Fruit fly (Drosophila melanogaster) whole organism, embryonic: ENCODE results near the gene CG4009.
A peak's percentile ranks its signal among the peaks of the same experiment; 100 is the strongest.

Experiments
- CG10209 ChIP-seq: fragments of 200-800 bp; sonication (Bioruptor generic); optimal IDR thresholded peaks from 3 replicates; lab custom pipeline; 2017; ENCODE audit warnings: missing biosample characterization, mild to moderate bottlenecking, missing genetic modification characterization, missing genetic modification reagents
- CG11085 ChIP-seq: fragments of 200-800 bp; sonication (Bioruptor generic); IDR thresholded peaks from 2 replicates; pipeline ENCODE4 v1.3.6; 2022; ENCODE audit warnings: missing biosample characterization, missing genetic modification characterization
- CG11398 ChIP-seq: fragments of 200-800 bp; sonication (Bioruptor generic); optimal IDR thresholded peaks from 2 replicates; lab custom pipeline; 2016; ENCODE audit warnings: missing biosample characterization, missing genetic modification characterization
- CG12155 ChIP-seq: fragments of 200-800 bp; sonication (Bioruptor generic); optimal IDR thresholded peaks from 3 replicates; lab custom pipeline; 2016; ENCODE audit warnings: missing biosample characterization, missing genetic modification characterization
- CG12299 ChIP-seq: fragments of 200-800 bp; sonication (Bioruptor generic); optimal IDR thresholded peaks from 2 replicates; lab custom pipeline; 2018; ENCODE audit warnings: missing biosample characterization, mild to moderate bottlenecking, missing genetic modification characterization
- CG12659 ChIP-seq: fragments of 200-800 bp; sonication (Bioruptor generic); optimal IDR thresholded peaks from 3 replicates; lab custom pipeline; 2017; ENCODE audit warnings: mild to moderate bottlenecking, missing biosample characterization, missing genetic modification reagents, missing genetic modification characterization
- CG12744 ChIP-seq: fragments of 200-800 bp; sonication (Bioruptor generic); optimal IDR thresholded peaks from 2 replicates; lab custom pipeline; 2016; ENCODE audit warnings: missing biosample characterization, missing genetic modification characterization
- CG14860 ChIP-seq: fragments of 200-800 bp; sonication (Bioruptor generic); IDR thresholded peaks from 3 replicates; pipeline ENCODE4 v1.3.6; 2022; ENCODE audit warnings: missing biosample characterization, missing genetic modification characterization; ENCODE audit not compliant: partially characterized antibody
- CG30431 ChIP-seq: fragments of 200-800 bp; sonication (Bioruptor generic); optimal IDR thresholded peaks from 2 replicates; lab custom pipeline; 2017; ENCODE audit warnings: missing biosample characterization, missing genetic modification characterization
- CG3407 ChIP-seq: fragments of 200-800 bp; sonication (Bioruptor generic); optimal IDR thresholded peaks from 2 replicates; lab custom pipeline; 2018; ENCODE audit warnings: missing biosample characterization, mild to moderate bottlenecking, missing genetic modification characterization
- CG34224 ChIP-seq: fragments of 200-800 bp; sonication (Bioruptor generic); IDR thresholded peaks from 3 replicates; pipeline ENCODE4 v1.3.6; 2022; ENCODE audit warnings: missing biosample characterization, missing genetic modification characterization; ENCODE audit not compliant: partially characterized antibody
- CG4360 ChIP-seq: fragments of 200-800 bp; sonication (Bioruptor generic); IDR thresholded peaks from 2 replicates; pipeline ENCODE4 v1.3.6; 2022; ENCODE audit warnings: missing biosample characterization, missing genetic modification characterization
- CG4404 ChIP-seq: fragments of 200-800 bp; sonication (Bioruptor generic); IDR thresholded peaks from 2 replicates; pipeline ENCODE4 v1.3.6; 2022; ENCODE audit warnings: missing biosample characterization, missing genetic modification characterization
- CG5245 ChIP-seq: fragments of 200-800 bp; sonication (Bioruptor generic); optimal IDR thresholded peaks from 3 replicates; lab custom pipeline; 2016; ENCODE audit warnings: missing biosample characterization, missing genetic modification characterization
- CG6683 ChIP-seq: fragments of 200-800 bp; sonication (Bioruptor generic); optimal IDR thresholded peaks from 2 replicates; lab custom pipeline; 2017; ENCODE audit warnings: missing biosample characterization, mild to moderate bottlenecking, missing genetic modification characterization, missing genetic modification reagents
- CG6689 ChIP-seq: fragments of 200-800 bp; sonication (Bioruptor generic); IDR thresholded peaks from 2 replicates; pipeline ENCODE4 v1.3.6; 2022; ENCODE audit warnings: missing biosample characterization, missing genetic modification characterization
- CG6813 ChIP-seq: fragments of 200-800 bp; sonication (Bioruptor generic); optimal IDR thresholded peaks from 2 replicates; lab custom pipeline; 2017; ENCODE audit warnings: missing biosample characterization, missing genetic modification characterization, mild to moderate bottlenecking, moderate library complexity, missing genetic modification reagents
- CG9727 ChIP-seq: fragments of 200-800 bp; sonication (Bioruptor generic); optimal IDR thresholded peaks from 3 replicates; lab custom pipeline; 2017; ENCODE audit warnings: missing biosample characterization, mild to moderate bottlenecking, missing genetic modification characterization
- CTCF ChIP-seq: fragments of 200-800 bp; sonication (Bioruptor generic); optimal IDR thresholded peaks from 2 replicates; lab custom pipeline; 2017; ENCODE audit warnings: missing biosample characterization, mild to moderate bottlenecking, missing genetic modification characterization, moderate library complexity
- CoRest ChIP-seq: fragments of 200-800 bp; sonication (Bioruptor generic); optimal IDR thresholded peaks from 3 replicates; lab custom pipeline; 2018; ENCODE audit warnings: missing biosample characterization, mild to moderate bottlenecking, missing genetic modification characterization, moderate library complexity
- D19A ChIP-seq: fragments of 200-800 bp; optimal IDR thresholded peaks from 3 replicates; lab custom pipeline; 2019; ENCODE audit warnings: missing biosample characterization, mild to moderate bottlenecking, missing genetic modification characterization, moderate library complexity
- HLH3B ChIP-seq: fragments of 200-800 bp; sonication (Bioruptor generic); IDR thresholded peaks from 2 replicates; pipeline ENCODE4 v1.3.6; 2022; ENCODE audit warnings: missing biosample characterization, missing genetic modification characterization
- Hmx ChIP-seq: fragments of 200-800 bp; sonication (Bioruptor generic); optimal IDR thresholded peaks from 2 replicates; lab custom pipeline; 2016; ENCODE audit warnings: missing biosample characterization, missing genetic modification characterization
- Hsf ChIP-seq: fragments of 200-800 bp; sonication (Bioruptor generic); optimal IDR thresholded peaks from 3 replicates; lab custom pipeline; 2016; ENCODE audit warnings: missing biosample characterization, missing genetic modification characterization
- MBD-R2 ChIP-seq: fragments of 200-800 bp; sonication (Bioruptor generic); IDR thresholded peaks from 2 replicates; pipeline ENCODE4 v1.3.6; 2022; ENCODE audit warnings: missing biosample characterization, missing genetic modification characterization
- MTF-1 ChIP-seq: fragments of 200-800 bp; sonication (Bioruptor generic); optimal IDR thresholded peaks from 2 replicates; lab custom pipeline; 2018; ENCODE audit warnings: missing biosample characterization, mild to moderate bottlenecking, missing genetic modification characterization, borderline replicate concordance
- Myb ChIP-seq: fragments of 200-800 bp; sonication (Bioruptor generic); optimal IDR thresholded peaks from 2 replicates; lab custom pipeline; 2016; ENCODE audit warnings: missing biosample characterization, missing genetic modification characterization
- NC2α ChIP-seq: fragments of 200-800 bp; sonication (Bioruptor generic); optimal IDR thresholded peaks from 2 replicates; lab custom pipeline; 2016; ENCODE audit warnings: missing biosample characterization, missing genetic modification characterization
- Nf-YA ChIP-seq: fragments of 200-800 bp; sonication (Bioruptor generic); IDR thresholded peaks from 2 replicates; pipeline ENCODE4 v1.3.6; 2022; ENCODE audit warnings: missing biosample characterization, missing genetic modification characterization
- Oli ChIP-seq: fragments of 200-800 bp; sonication (Bioruptor generic); optimal IDR thresholded peaks from 2 replicates; lab custom pipeline; 2018; ENCODE audit warnings: missing biosample characterization, mild to moderate bottlenecking, missing genetic modification characterization, moderate library complexity
- Sox102F ChIP-seq: fragments of 200-800 bp; sonication (Bioruptor generic); optimal IDR thresholded peaks from 2 replicates; lab custom pipeline; 2018; ENCODE audit warnings: missing biosample characterization, mild to moderate bottlenecking, missing genetic modification characterization, moderate library complexity
- ab ChIP-seq: fragments of 200-800 bp; sonication (Bioruptor generic); optimal IDR thresholded peaks from 2 replicates; lab custom pipeline; 2016; ENCODE audit warnings: missing biosample characterization, missing genetic modification characterization
- ara ChIP-seq: fragments of 200-800 bp; sonication (Bioruptor generic); IDR thresholded peaks from 2 replicates; pipeline ENCODE4 v1.3.6; 2022; ENCODE audit warnings: missing biosample characterization, missing genetic modification characterization
- ase ChIP-seq: fragments of 200-800 bp; sonication (Bioruptor generic); IDR thresholded peaks from 3 replicates; pipeline ENCODE4 v1.3.6; 2022; ENCODE audit warnings: missing biosample characterization, missing genetic modification characterization
- bsh ChIP-seq, 2 experiments: fragments of 200-800 bp; sonication (Bioruptor generic); optimal IDR thresholded peaks; 2 replicates each; lab custom pipeline; 2017 to 2018; ENCODE audit warnings: mild to moderate bottlenecking in 2 of 2, missing biosample characterization in 2 of 2, missing genetic modification characterization in 2 of 2, moderate library complexity in 1 of 2
- cad ChIP-seq: fragments of >200 bp; optimal IDR thresholded peaks from 2 replicates; lab custom pipeline; 2017; ENCODE audit warnings: missing biosample characterization, missing genetic modification characterization
- cg ChIP-seq: fragments of 200-800 bp; sonication (Bioruptor generic); optimal IDR thresholded peaks from 3 replicates; lab custom pipeline; 2019; ENCODE audit warnings: missing biosample characterization, mild to moderate bottlenecking, missing genetic modification characterization, moderate library complexity
- chif ChIP-seq, 2 experiments: fragments of 200-800 bp; sonication (Bioruptor generic); optimal IDR thresholded peaks; 3 replicates each; lab custom pipeline; 2016; ENCODE audit warnings: missing biosample characterization in 2 of 2, missing genetic modification characterization in 2 of 2
- chinmo ChIP-seq: fragments of 200-800 bp; sonication (Bioruptor generic); IDR thresholded peaks from 4 replicates; pipeline ENCODE4 v1.3.6; 2022; ENCODE audit warnings: missing biosample characterization, missing genetic modification characterization; ENCODE audit not compliant: partially characterized antibody
- dmrt99B ChIP-seq: fragments of 200-800 bp; sonication (Bioruptor generic); optimal IDR thresholded peaks from 2 replicates; lab custom pipeline; 2018; ENCODE audit warnings: missing biosample characterization, mild to moderate bottlenecking, missing genetic modification characterization, moderate library complexity
- fd64A ChIP-seq: fragments of 200-800 bp; sonication (Bioruptor generic); optimal IDR thresholded peaks from 3 replicates; lab custom pipeline; 2018; ENCODE audit warnings: missing biosample characterization, mild to moderate bottlenecking, missing genetic modification characterization
- lilli ChIP-seq: fragments of 200-800 bp; sonication (Bioruptor generic); optimal IDR thresholded peaks from 3 replicates; lab custom pipeline; 2016; ENCODE audit warnings: missing biosample characterization, missing genetic modification characterization
- maf-S ChIP-seq: fragments of 200-800 bp; sonication (Bioruptor generic); optimal IDR thresholded peaks from 2 replicates; lab custom pipeline; 2016; ENCODE audit warnings: missing biosample characterization, missing genetic modification characterization
- peb ChIP-seq: fragments of 200-800 bp; sonication (Bioruptor generic); IDR thresholded peaks from 2 replicates; pipeline ENCODE4 v1.3.6; 2022; ENCODE audit warnings: missing biosample characterization, missing genetic modification characterization
- pros ChIP-seq: fragments of 200-800 bp; sonication (Bioruptor generic); optimal IDR thresholded peaks from 3 replicates; lab custom pipeline; 2019; ENCODE audit warnings: missing biosample characterization, mild to moderate bottlenecking, missing genetic modification characterization, moderate library complexity
- ranshi ChIP-seq: fragments of 200-800 bp; sonication (Bioruptor generic); IDR thresholded peaks from 2 replicates; pipeline ENCODE4 v1.3.6; 2022; ENCODE audit warnings: missing biosample characterization, missing genetic modification characterization
- sisA ChIP-seq: fragments of 200-800 bp; sonication (Bioruptor generic); IDR thresholded peaks from 2 replicates; pipeline ENCODE4 v1.3.6; 2022; ENCODE audit warnings: missing biosample characterization, missing genetic modification characterization
- tio ChIP-seq: fragments of 200-800 bp; sonication (Bioruptor generic); optimal IDR thresholded peaks from 2 replicates; lab custom pipeline; 2017; ENCODE audit warnings: missing biosample characterization, missing genetic modification characterization, inconsistent platforms
- wek ChIP-seq: fragments of 200-800 bp; sonication (Bioruptor generic); optimal IDR thresholded peaks from 3 replicates; lab custom pipeline; 2018; ENCODE audit warnings: missing biosample characterization, mild to moderate bottlenecking, missing genetic modification characterization, moderate library complexity
- z ChIP-seq: fragments of 200-800 bp; sonication (Bioruptor generic); IDR thresholded peaks from 3 replicates; pipeline ENCODE4 v1.3.6; 2022; ENCODE audit warnings: missing biosample characterization, missing genetic modification characterization

CG4009 gene

dm6 chr3R:17052465-17053149 is 16.8 kb upstream of the CG4009 start (continued):
- TF ChIP-seq cad, result no peak
- no peak for TF ChIP-seq CTCF (GFP tag; lab: Kevin White, UChicago)
- TF ChIP-seq ab (GFP tag; lab: Kevin White, UChicago), result no peak
- no peak for TF ChIP-seq NC2α (GFP tag; lab: Kevin White, UChicago)
- no peak for TF ChIP-seq Sox102F (GFP tag; lab: Kevin White, UChicago)
- TF ChIP-seq CG34224 (GFP tag; lab: Robert Waterston, UW), result no peak
- TF ChIP-seq CG11398 (GFP tag; lab: Kevin White, UChicago), result no peak
- TF ChIP-seq lilli (GFP tag; lab: Kevin White, UChicago), result peak; percentile 27
- TF ChIP-seq CG4404, result no peak; the same call in none of the 2 replicates
- TF ChIP-seq sisA (GFP tag; lab: Robert Waterston, UW), result no peak
- no peak for TF ChIP-seq maf-S
- TF ChIP-seq ase (GFP tag; lab: Robert Waterston, UW), result no peak
- no peak for TF ChIP-seq CG12155
- no peak for TF ChIP-seq Myb
- peak; percentile 45 for TF ChIP-seq CoRest (tag; lab: Kevin White, UChicago)
- TF ChIP-seq CG9727, result peak; percentile 89
- peak; percentile 28 for TF ChIP-seq CG5245 (GFP tag; lab: Kevin White, UChicago)
- peak; percentile 15 for TF ChIP-seq CG30431
- TF ChIP-seq Hsf (GFP tag; lab: Kevin White, UChicago), result peak; percentile 22
- TF ChIP-seq MTF-1 (GFP tag; lab: Kevin White, UChicago), result no peak
- TF ChIP-seq chif (GFP tag; optimal IDR thresholded peaks at IDR 0.05; lab: Kevin White, UChicago), result peak in 1 of 2 experiments; percentile 24
- TF ChIP-seq Oli (tag; lab: Kevin White, UChicago), result peak; percentile 32
- TF ChIP-seq Hmx (GFP tag; lab: Kevin White, UChicago), result no peak
- 0 out of 2 replicates have a peak, but pooled peaks have one; percentile 42 for TF ChIP-seq ara (GFP tag; lab: Robert Waterston, UW)
- TF ChIP-seq CG6683 (GFP tag; lab: Kevin White, UChicago), result no peak
- no peak for TF ChIP-seq CG4360 (GFP tag; lab: Robert Waterston, UW)
- TF ChIP-seq cg (GFP tag; lab: Kevin White, UChicago), result peak; percentile 60
- no peak for TF ChIP-seq CG14860 (GFP tag; lab: Robert Waterston, UW)
- TF ChIP-seq wek, result no peak
- TF ChIP-seq CG12744 (GFP tag; lab: Kevin White, UChicago), result no peak
- peak; percentile 34 for TF ChIP-seq CG6813 (GFP tag; lab: Kevin White, UChicago)
- TF ChIP-seq CG6689, result 0 out of 2 replicates have a peak, but pooled peaks have one; percentile 33
- no peak for TF ChIP-seq Nf-YA
- TF ChIP-seq dmrt99B, result no peak
- 0 out of 3 replicates have a peak, but pooled peaks have one; percentile 7 for TF ChIP-seq z (GFP tag; lab: Robert Waterston, UW)
- TF ChIP-seq CG12659 (GFP tag; lab: Kevin White, UChicago), result no peak
- TF ChIP-seq CG11085 (GFP tag; lab: Robert Waterston, UW), result no peak
- TF ChIP-seq bsh (GFP tag; optimal IDR thresholded peaks at IDR 0.05; lab: Kevin White, UChicago), result peak; percentile 43 to 81
- peak; percentile 49 for TF ChIP-seq CG10209
- TF ChIP-seq chinmo (GFP tag; lab: Robert Waterston, UW), result no peak
- TF ChIP-seq ranshi (GFP tag; lab: Robert Waterston, UW), result no peak
- TF ChIP-seq peb (GFP tag; lab: Robert Waterston, UW), result no peak
- TF ChIP-seq MBD-R2 (GFP tag; lab: Robert Waterston, UW), result no peak; the same call in 1 of the 2 replicates
- TF ChIP-seq HLH3B (GFP tag; lab: Robert Waterston, UW), result no peak
- peak; percentile 36 for TF ChIP-seq tio (GFP tag; lab: Kevin White, UChicago)
- TF ChIP-seq pros, result no peak
- no peak for TF ChIP-seq fd64A (GFP tag; lab: Kevin White, UChicago)
- peak; percentile 8 for TF ChIP-seq CG3407
- TF ChIP-seq CG12299 (tag; lab: Kevin White, UChicago), result no peak
- peak; percentile 64 for TF ChIP-seq D19A (tag; lab: Kevin White, UChicago)
